Fruit fly (Drosophila melanogaster) whole organism, adult: ENCODE data around the gene CG9215.

ENCODE experiments used
- CG11617 ChIP-seq: fragments of 200-800 bp; sonication (Bioruptor generic); optimal IDR thresholded peaks from 2 replicates; lab custom pipeline; 2017; ENCODE audit warnings: mild to moderate bottlenecking, missing biosample characterization, missing genetic modification reagents, missing genetic modification characterization
- CG12768 ChIP-seq: fragments of 200-800 bp; sonication (Bioruptor generic); optimal IDR thresholded peaks from 2 replicates; lab custom pipeline; 2017; ENCODE audit warnings: missing biosample characterization, missing genetic modification characterization, mild to moderate bottlenecking, moderate library complexity, missing genetic modification reagents
- CG14711 ChIP-seq: fragments of 200-800 bp; sonication (Bioruptor generic); optimal IDR thresholded peaks from 2 replicates; lab custom pipeline; 2018; ENCODE audit warnings: missing biosample characterization, mild to moderate bottlenecking, missing genetic modification characterization, moderate library complexity
- CG1620 ChIP-seq: fragments of 200-800 bp; sonication (Bioruptor generic); optimal IDR thresholded peaks from 2 replicates; lab custom pipeline; 2016; ENCODE audit warnings: missing biosample characterization, missing genetic modification characterization
- CG33017 ChIP-seq: fragments of 200-800 bp; sonication (Bioruptor generic); optimal IDR thresholded peaks from 2 replicates; lab custom pipeline; 2018; ENCODE audit warnings: missing biosample characterization, mild to moderate bottlenecking, missing genetic modification characterization, moderate library complexity
- CG5204 ChIP-seq: fragments of 200-800 bp; sonication (Bioruptor generic); optimal IDR thresholded peaks from 2 replicates; lab custom pipeline; 2016; ENCODE audit warnings: missing biosample characterization, missing genetic modification characterization
- CG7045 ChIP-seq: fragments of 200-800 bp; sonication (Bioruptor generic); optimal IDR thresholded peaks from 2 replicates; lab custom pipeline; 2017; ENCODE audit warnings: missing biosample characterization, mild to moderate bottlenecking, missing genetic modification characterization
- CG7101 ChIP-seq: fragments of 200-800 bp; sonication (Bioruptor generic); optimal IDR thresholded peaks from 2 replicates; lab custom pipeline; 2018; ENCODE audit warnings: missing biosample characterization, mild to moderate bottlenecking, missing genetic modification characterization, moderate library complexity
- Clk ChIP-seq: fragments of 200-800 bp; sonication (Bioruptor generic); optimal IDR thresholded peaks from 2 replicates; lab custom pipeline; 2017; ENCODE audit warnings: missing biosample characterization, missing genetic modification characterization
- Crg-1 ChIP-seq: fragments of 200-800 bp; sonication (Bioruptor generic); optimal IDR thresholded peaks from 2 replicates; lab custom pipeline; 2016; ENCODE audit warnings: missing biosample characterization, missing genetic modification characterization
- Hr96 ChIP-seq: fragments of 200-800 bp; sonication (Bioruptor generic); optimal IDR thresholded peaks from 2 replicates; lab custom pipeline; 2016; ENCODE audit warnings: missing biosample characterization, missing genetic modification characterization
- Mnt ChIP-seq: fragments of 200-800 bp; sonication (Bioruptor generic); optimal IDR thresholded peaks from 2 replicates; lab custom pipeline; 2016; ENCODE audit warnings: missing biosample characterization, mild to moderate bottlenecking, missing genetic modification characterization
- bab1 ChIP-seq: fragments of 200-800 bp; sonication (Bioruptor generic); optimal IDR thresholded peaks from 3 replicates; lab custom pipeline; 2019; ENCODE audit warnings: missing biosample characterization, mild to moderate bottlenecking, missing genetic modification characterization, moderate library complexity
- cic ChIP-seq: fragments of 200-800 bp; sonication (Bioruptor generic); optimal IDR thresholded peaks from 2 replicates; lab custom pipeline; 2017; ENCODE audit warnings: missing biosample characterization, mild to moderate bottlenecking, missing genetic modification characterization, moderate library complexity
- cnc ChIP-seq, 2 experiments: fragments of >200 bp; optimal IDR thresholded peaks; 2 replicates each; lab custom pipeline; 2017
- kay ChIP-seq: fragments of 200-800 bp; sonication (Bioruptor generic); peaks from one replicate; lab custom pipeline; 2016; ENCODE audit warnings: missing biosample characterization, missing genetic modification characterization, borderline replicate concordance
- ovo ChIP-seq: fragments of 200-800 bp; sonication (Bioruptor generic); optimal IDR thresholded peaks from 2 replicates; lab custom pipeline; 2016; ENCODE audit warnings: missing biosample characterization, missing genetic modification characterization
- pad ChIP-seq: fragments of 200-800 bp; sonication (Bioruptor generic); optimal IDR thresholded peaks from 3 replicates; lab custom pipeline; 2017; ENCODE audit warnings: missing biosample characterization, missing genetic modification characterization, mild to moderate bottlenecking, moderate library complexity, missing genetic modification reagents
- tj ChIP-seq: fragments of 200-800 bp; sonication (Bioruptor generic); optimal IDR thresholded peaks from 3 replicates; lab custom pipeline; 2017; ENCODE audit warnings: missing biosample characterization, mild to moderate bottlenecking, missing genetic modification characterization, moderate library complexity
- toe ChIP-seq: fragments of 200-800 bp; sonication (Bioruptor generic); optimal IDR thresholded peaks from 2 replicates; lab custom pipeline; 2016; ENCODE audit warnings: missing biosample characterization, missing genetic modification characterization

CG9215 gene

dm6 chrX:15620439-15621227 is 38.0 kb upstream of the CG9215 start:
- TF ChIP-seq kay, result peak; percentile 20
- TF ChIP-seq tj (GFP tag; lab: Kevin White, UChicago), result no peak
- TF ChIP-seq Clk (GFP tag; lab: Kevin White, UChicago), result no peak

DNA sequence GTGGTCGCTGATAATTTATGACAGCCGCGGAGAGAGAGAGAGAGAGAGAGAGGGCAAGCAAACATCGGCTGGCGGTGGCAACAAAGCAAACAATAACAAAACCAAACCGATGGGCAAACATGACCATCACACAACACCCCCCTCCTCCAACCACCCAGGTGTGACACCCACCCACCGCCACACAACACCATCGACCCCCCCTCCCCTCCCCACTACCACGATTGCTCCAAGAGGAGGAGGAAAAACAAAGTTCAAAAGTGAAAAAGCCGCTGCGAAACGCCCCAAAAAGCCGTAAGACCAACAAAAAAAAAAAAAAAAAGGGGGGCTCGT is 36.9 kb upstream of the CG9215 start:
- TF ChIP-seq toe (GFP tag; lab: Kevin White, UChicago) (no peak), tj (GFP tag; lab: Kevin White, UChicago) (no peak), CG5204 (GFP tag; lab: Kevin White, UChicago) (no peak), pad (GFP tag; lab: Kevin White, UChicago) (no peak), kay (no peak), Crg-1 (GFP tag; lab: Kevin White, UChicago) (no peak), ovo (no peak)

- TF ChIP-seq CG11617 (no peak), ovo (no peak), CG33017 (no peak), CG5204 (GFP tag; lab: Kevin White, UChicago) (no peak), kay (no peak), tj (GFP tag; lab: Kevin White, UChicago) (no peak), pad (GFP tag; lab: Kevin White, UChicago) (no peak), Clk (GFP tag; lab: Kevin White, UChicago) (no peak), CG7045 (GFP tag; lab: Kevin White, UChicago) (no peak), CG1620 (GFP tag; lab: Kevin White, UChicago) (no peak)
These were observed 36.4 kb upstream of the CG9215 start for dm6 chrX:15618953-15619630.

- TF ChIP-seq CG33017 (no peak), CG14711 (no peak), CG5204 (GFP tag; lab: Kevin White, UChicago) (no peak), ovo (no peak), cic (GFP tag; lab: Kevin White, UChicago) (no peak), CG1620 (GFP tag; lab: Kevin White, UChicago) (no peak)
These were observed 35.2 kb upstream of the CG9215 start for dm6 chrX:15617916-15618315.

DNA sequence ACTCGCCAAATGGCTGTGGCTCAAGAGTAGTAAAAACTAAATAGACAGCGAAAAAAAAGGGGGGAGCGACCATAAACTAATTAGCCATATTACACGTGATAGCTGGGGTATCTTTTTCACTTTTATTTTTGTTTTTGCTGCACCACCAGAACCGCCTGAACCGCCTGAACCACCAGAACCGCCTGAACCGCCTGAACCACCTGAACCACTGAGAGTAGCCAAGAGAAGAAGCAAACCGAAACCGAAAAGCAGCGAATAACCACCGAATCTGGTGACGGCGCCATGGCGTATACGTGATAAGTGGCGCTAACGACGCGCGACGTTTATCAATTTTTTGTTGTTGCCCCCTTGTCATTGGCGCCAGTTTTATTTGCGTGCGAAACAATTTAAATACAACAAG is 33.9 kb upstream of the CG9215 start:
- TF ChIP-seq Clk (GFP tag; lab: Kevin White, UChicago) (no peak), CG14711 (no peak), kay (no peak), bab1 (GFP tag; lab: Kevin White, UChicago) (no peak), cic (GFP tag; lab: Kevin White, UChicago) (no peak), CG7101 (no peak), Mnt (GFP tag; lab: Kevin White, UChicago) (no peak), cnc (optimal IDR thresholded peaks at IDR 0.05; lab: Kevin White, UChicago) (no peak), tj (GFP tag; lab: Kevin White, UChicago) (no peak), Hr96 (GFP tag; lab: Kevin White, UChicago) (no peak), ovo (no peak), CG5204 (GFP tag; lab: Kevin White, UChicago) (no peak)

dm6 chrX:15616018-15616417 is 33.3 kb upstream of the CG9215 start:
- TF ChIP-seq Hr96 (GFP tag; lab: Kevin White, UChicago), result no peak
- TF ChIP-seq CG7045 (GFP tag; lab: Kevin White, UChicago), result no peak
- TF ChIP-seq bab1 (GFP tag; lab: Kevin White, UChicago), result no peak
- no peak for TF ChIP-seq CG1620 (GFP tag; lab: Kevin White, UChicago)
- TF ChIP-seq pad (GFP tag; lab: Kevin White, UChicago), result no peak
- no peak for TF ChIP-seq CG12768 (GFP tag; lab: Kevin White, UChicago)
- no peak for TF ChIP-seq cic (GFP tag; lab: Kevin White, UChicago)
- no peak for TF ChIP-seq cnc (optimal IDR thresholded peaks at IDR 0.05; lab: Kevin White, UChicago)
- no peak for TF ChIP-seq Clk (GFP tag; lab: Kevin White, UChicago)
- TF ChIP-seq CG11617, result no peak
- TF ChIP-seq toe (GFP tag; lab: Kevin White, UChicago), result no peak
- TF ChIP-seq CG33017, result no peak
- no peak for TF ChIP-seq CG5204 (GFP tag; lab: Kevin White, UChicago)
- no peak for TF ChIP-seq tj (GFP tag; lab: Kevin White, UChicago)
- TF ChIP-seq ovo, result no peak
- TF ChIP-seq kay, result no peak
- TF ChIP-seq Crg-1 (GFP tag; lab: Kevin White, UChicago), result no peak

- TF ChIP-seq Clk (GFP tag; lab: Kevin White, UChicago) (no peak), CG14711 (peak; percentile 50), tj (GFP tag; lab: Kevin White, UChicago) (no peak), Hr96 (GFP tag; lab: Kevin White, UChicago) (peak; percentile 9), bab1 (GFP tag; lab: Kevin White, UChicago) (peak; percentile 3)
These were observed 32.8 kb upstream of the CG9215 start for dm6 chrX:15615426-15615825.
